Worm (Caenorhabditis elegans): ENCODE measurements around the gene C01F6.14.

C01F6.14 gene

ce11 chrIV:9095553-9095952 lies 8.4 kb downstream of the C01F6.14 start, which contains the start of gene icln-1:
icln-1 (minus strand) TSS chrIV:9095653.
- TF ChIP-seq isw-1 (GFP tag; IDR thresholded peaks at IDR 0.05) (no peak), egl-27 (tag; optimal IDR thresholded peaks at IDR 0.05) (no peak)

ce11 chrIV:9094356-9094755 lies 9.6 kb downstream of the C01F6.14 start, which contains the start of gene mrpl-42:
mrpl-42 (minus strand) TSS chrIV:9094456.
- TF ChIP-seq nhr-12 (tag; optimal IDR thresholded peaks at IDR 0.05) (no peak), Y116A8C.19 (tag; optimal IDR thresholded peaks at IDR 0.05; ENCODE audit: borderline replicate concordance) (no peak), zag-1 (tag; optimal IDR thresholded peaks at IDR 0.05) (no peak), dpl-1 (GFP tag; optimal IDR thresholded peaks at IDR 0.05) (no peak)

- TF ChIP-seq blmp-1 (tag; optimal IDR thresholded peaks at IDR 0.05) (no peak), aly-2 (tag; optimal IDR thresholded peaks at IDR 0.05) (no peak), hlh-17 (GFP tag; optimal IDR thresholded peaks at IDR 0.05; ENCODE audit: borderline replicate concordance) (no peak), mep-1 (tag; optimal IDR thresholded peaks at IDR 0.05) (no peak), jun-1 (tag; optimal IDR thresholded peaks at IDR 0.05) (no peak), unc-30 (tag; optimal IDR thresholded peaks at IDR 0.05) (no peak), grh-1 (GFP tag; IDR thresholded peaks at IDR 0.05) (no peak; the same call in 1 of the 2 replicates), ets-5 (GFP tag; IDR thresholded peaks at IDR 0.05) (no peak), lin-35 (GFP tag; optimal IDR thresholded peaks at IDR 0.05) (no peak), sox-4 (tag; optimal IDR thresholded peaks at IDR 0.05) (no peak), zag-1 (tag; optimal IDR thresholded peaks at IDR 0.05) (no peak), pqm-1 (tag; optimal IDR thresholded peaks at IDR 0.05) (no peak), nhr-237 (tag; optimal IDR thresholded peaks at IDR 0.05) (no peak), lin-39 (tag; optimal IDR thresholded peaks at IDR 0.05) (no peak), xbp-1 (tag; optimal IDR thresholded peaks at IDR 0.05) (no peak)
These were observed 10.0 kb downstream of the C01F6.14 start, which contains the start of gene lpl-1 for ce11 chrIV:9093932-9094331. lpl-1 (minus strand) TSS chrIV:9094032.

ce11 chrIV:9092011-9092410 lies 11.9 kb downstream of the C01F6.14 start:
- TF ChIP-seq lin-14 (GFP tag; optimal IDR thresholded peaks at IDR 0.05) (peak; percentile 86), fkh-10 (GFP tag; optimal IDR thresholded peaks at IDR 0.05) (peak; percentile 68), ztf-11 (tag; optimal IDR thresholded peaks at IDR 0.05) (no peak), nhr-71 (tag; optimal IDR thresholded peaks at IDR 0.05) (peak; percentile 25), dpl-1 (GFP tag; optimal IDR thresholded peaks at IDR 0.05) (peak in 1 of 3 experiments; percentile 7), grh-1 (GFP tag; IDR thresholded peaks at IDR 0.05) (no peak), zag-1 (tag; optimal IDR thresholded peaks at IDR 0.05) (peak; percentile 2), tbx-2 (tag; optimal IDR thresholded peaks at IDR 0.05) (peak; percentile 43), efl-1 (optimal IDR thresholded peaks at IDR 0.05) (peak in 1 of 2 experiments; percentile 5), efl-1 (GFP tag; optimal IDR thresholded peaks at IDR 0.05 in 1 of 2) (peak in 1 of 2 experiments; percentile 51), C16A3.4 (tag; optimal IDR thresholded peaks at IDR 0.05) (no peak), irx-1 (tag; optimal IDR thresholded peaks at IDR 0.05) (no peak), ces-1 (GFP tag; optimal IDR thresholded peaks at IDR 0.05) (peak; percentile 84), mep-1 (tag; optimal IDR thresholded peaks at IDR 0.05) (peak; percentile 1)

- TF ChIP-seq nhr-20 (tag; optimal IDR thresholded peaks at IDR 0.05) (peak; percentile 67), ceh-88 (GFP tag; IDR thresholded peaks at IDR 0.05) (0 out of 2 replicates have a peak, but pooled peaks have one; percentile 18), nhr-90 (tag; optimal IDR thresholded peaks at IDR 0.05; ENCODE audit: poor library complexity) (peak; percentile 47), mab-9 (GFP tag; IDR thresholded peaks at IDR 0.05) (no peak), blmp-1 (tag; optimal IDR thresholded peaks at IDR 0.05) (peak; percentile 34), snpc-4 (tag; optimal IDR thresholded peaks at IDR 0.05) (no peak), lsy-2 (tag; optimal IDR thresholded peaks at IDR 0.05) (peak; percentile 7 to 26), snu-23 (GFP tag; optimal IDR thresholded peaks at IDR 0.05) (peak; percentile 65), tbx-2 (tag; optimal IDR thresholded peaks at IDR 0.05) (peak; percentile 16), hlh-4 (tag; optimal IDR thresholded peaks at IDR 0.05) (no peak), elt-3 (tag; optimal IDR thresholded peaks at IDR 0.05) (peak in 2 of 6 experiments; percentile 10 to 55), nhr-85 (tag) (peak; percentile 96), xbp-1 (tag; optimal IDR thresholded peaks at IDR 0.05) (peak; percentile 4), ets-5 (GFP tag; IDR thresholded peaks at IDR 0.05) (no peak), efl-1 (optimal IDR thresholded peaks at IDR 0.05) (peak in 1 of 2 experiments; percentile 10), efl-1 (GFP tag; optimal IDR thresholded peaks at IDR 0.05 in 1 of 2) (peak in 1 of 2 experiments; percentile 85), grh-1 (GFP tag; IDR thresholded peaks at IDR 0.05) (peak; percentile 66), fkh-4 (tag; optimal IDR thresholded peaks at IDR 0.05; ENCODE audit: borderline replicate concordance) (no peak), dpl-1 (GFP tag; optimal IDR thresholded peaks at IDR 0.05) (peak in 1 of 3 experiments; percentile 22), skn-1 (tag; optimal IDR thresholded peaks at IDR 0.05) (peak; percentile 40), mep-1 (tag; optimal IDR thresholded peaks at IDR 0.05) (peak; percentile 56), C16A3.4 (tag; optimal IDR thresholded peaks at IDR 0.05) (peak; percentile 38), mdl-1 (tag; optimal IDR thresholded peaks at IDR 0.05) (peak in 1 of 2 experiments; percentile 72)
These were observed 13.3 kb downstream of the C01F6.14 start for ce11 chrIV:9090538-9091195.

Data from whole organism, L1 larva.